Fruit fly (Drosophila melanogaster) whole organism, embryonic: ENCODE measurements around the gene CG2691.

ENCODE experiments used
- CG14965 ChIP-seq: fragments of 200-800 bp; sonication (Bioruptor generic); optimal IDR thresholded peaks from 2 replicates; lab custom pipeline; 2016; ENCODE audit warnings: missing biosample characterization, missing genetic modification characterization, borderline replicate concordance
- CG3281 ChIP-seq: fragments of 200-800 bp; sonication (Bioruptor generic); optimal IDR thresholded peaks from 3 replicates; lab custom pipeline; 2017; ENCODE audit warnings: missing biosample characterization, mild to moderate bottlenecking, missing genetic modification characterization
- CG3407 ChIP-seq: fragments of 200-800 bp; sonication (Bioruptor generic); optimal IDR thresholded peaks from 2 replicates; lab custom pipeline; 2018; ENCODE audit warnings: missing biosample characterization, mild to moderate bottlenecking, missing genetic modification characterization
- CG5953 ChIP-seq: fragments of 200-800 bp; sonication (Bioruptor generic); IDR thresholded peaks from 2 replicates; pipeline ENCODE4 v1.3.6; 2022; ENCODE audit warnings: missing biosample characterization, missing genetic modification characterization
- CG7987 ChIP-seq: fragments of 200-800 bp; sonication (Bioruptor generic); optimal IDR thresholded peaks from 2 replicates; lab custom pipeline; 2018; ENCODE audit warnings: missing biosample characterization, mild to moderate bottlenecking, missing genetic modification characterization, moderate library complexity
- Ets65A ChIP-seq: fragments of 200-800 bp; sonication (Bioruptor generic); peaks from one replicate; lab custom pipeline; 2016; ENCODE audit warnings: missing biosample characterization, missing genetic modification characterization
- Tbp ChIP-seq: fragments of >200 bp; optimal IDR thresholded peaks from 2 replicates; lab custom pipeline; 2018; ENCODE audit warnings: missing biosample characterization, missing genetic modification characterization
- lilli ChIP-seq: fragments of 200-800 bp; sonication (Bioruptor generic); optimal IDR thresholded peaks from 3 replicates; lab custom pipeline; 2016; ENCODE audit warnings: missing biosample characterization, missing genetic modification characterization
- mam ChIP-seq: fragments of 200-800 bp; sonication (Bioruptor generic); optimal IDR thresholded peaks from 3 replicates; lab custom pipeline; 2016; ENCODE audit warnings: missing biosample characterization, missing genetic modification characterization
- stc ChIP-seq: fragments of 200-800 bp; sonication (Bioruptor generic); IDR thresholded peaks from 2 replicates; pipeline ENCODE4 v1.3.6; 2022; ENCODE audit warnings: missing biosample characterization, missing genetic modification characterization
- vfl ChIP-seq: fragments of 200-800 bp; sonication (Bioruptor generic); optimal IDR thresholded peaks from 2 replicates; lab custom pipeline; 2016; ENCODE audit warnings: missing biosample characterization, missing genetic modification characterization

DNA sequence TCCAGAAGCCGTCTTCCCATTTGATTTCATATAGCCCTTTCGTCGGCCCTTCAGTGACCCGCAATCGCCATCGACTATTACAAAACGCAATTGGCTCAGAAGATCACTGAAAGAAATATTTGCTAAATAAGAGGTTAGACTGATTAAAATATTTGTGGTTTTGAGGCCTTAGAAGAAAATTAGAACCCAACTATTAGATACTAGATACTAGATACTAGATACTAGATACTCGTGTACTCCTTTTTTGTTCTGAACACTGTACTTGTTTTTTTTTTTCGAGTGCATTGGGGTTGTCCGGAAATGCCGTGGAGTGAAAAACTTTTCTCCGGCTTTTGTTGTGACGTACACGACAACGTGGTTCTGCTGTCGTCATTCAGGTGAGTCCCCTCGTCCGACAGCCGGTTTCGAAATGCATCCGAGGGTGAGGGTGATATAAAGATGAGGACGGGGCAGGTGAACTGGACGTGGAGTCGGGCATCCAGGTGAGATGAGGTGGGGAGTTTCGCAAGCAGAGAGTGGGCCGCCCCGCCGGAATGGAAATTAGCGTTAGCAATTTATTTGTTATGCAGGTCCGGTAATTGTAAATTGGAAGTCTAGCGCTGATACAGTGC lies 6.2 kb upstream of the CG2691 start:
- TF ChIP-seq mam (GFP tag; lab: Kevin White, UChicago) (peak; percentile 29), Ets65A (GFP tag; lab: Kevin White, UChicago) (peak; percentile 73), Tbp (no peak), CG3281 (GFP tag; lab: Kevin White, UChicago) (no peak), stc (no peak), lilli (GFP tag; lab: Kevin White, UChicago) (peak; percentile 20), vfl (GFP tag; lab: Kevin White, UChicago) (no peak), CG14965 (no peak), CG7987 (GFP tag; lab: Kevin White, UChicago) (no peak), CG3407 (GFP tag; lab: Kevin White, UChicago) (no peak), CG5953 (GFP tag; lab: Robert Waterston, UW) (no peak)
